Fruit fly (Drosophila melanogaster) ovary, adult (tissue): ENCODE results near the gene scny.

ENCODE experiments used
- CG17801 ChIP-seq: fragments of 200-800 bp; optimal IDR thresholded peaks from 2 replicates; lab custom pipeline; 2019; ENCODE audit warnings: missing biosample characterization, mild to moderate bottlenecking, missing genetic modification characterization, moderate library complexity; ENCODE audit not compliant: partially characterized antibody

Gene scny

DNA sequence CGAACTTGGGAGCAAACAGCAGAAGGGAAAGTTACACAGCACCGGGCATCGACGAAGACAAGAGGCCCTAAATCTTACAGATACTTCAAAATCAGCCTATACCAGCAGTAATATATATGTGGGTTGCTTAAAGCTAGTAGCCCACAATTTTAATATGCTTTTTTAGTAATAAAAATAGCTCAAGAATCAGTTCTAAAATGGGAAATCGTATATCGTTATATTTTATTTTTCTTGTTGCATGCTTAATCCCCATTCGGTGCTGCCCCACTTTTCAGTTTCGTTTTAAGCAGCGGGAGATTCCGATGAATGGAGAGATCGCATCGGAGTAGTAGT, 39.3 kb downstream of the scny start:
- no peak for TF ChIP-seq CG17801

DNA sequence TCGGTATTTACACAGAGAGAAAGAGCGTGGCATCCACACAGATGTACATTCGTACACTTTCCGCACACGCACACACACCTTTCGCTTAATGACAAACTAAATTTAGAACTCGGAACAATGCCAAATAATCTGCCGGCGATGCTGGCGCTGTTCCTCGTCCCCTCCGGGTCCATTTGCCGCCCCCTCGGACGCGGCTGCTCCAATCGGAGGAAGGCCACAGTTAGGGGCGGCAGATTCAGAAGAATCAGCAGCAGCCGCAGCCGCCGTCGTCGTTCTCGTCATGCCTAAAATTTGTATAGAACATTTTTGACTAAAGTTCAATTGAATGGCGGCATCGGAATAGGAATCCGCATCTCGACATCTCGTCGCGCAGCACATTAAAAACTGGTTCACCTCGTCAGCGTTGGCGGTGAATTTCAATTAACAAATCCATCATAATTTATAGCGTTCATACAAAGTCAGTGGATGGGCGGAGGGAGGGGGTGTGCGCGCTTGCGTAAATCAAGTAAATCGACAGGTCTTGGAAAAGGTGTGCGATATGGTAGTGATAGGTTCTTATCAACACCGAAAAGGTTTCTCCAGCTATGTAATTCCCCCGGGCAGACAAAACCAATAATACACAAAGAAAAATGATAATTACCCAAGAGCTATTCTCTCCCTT, 39.9 kb downstream of the scny start:
- no peak for TF ChIP-seq CG17801

DNA sequence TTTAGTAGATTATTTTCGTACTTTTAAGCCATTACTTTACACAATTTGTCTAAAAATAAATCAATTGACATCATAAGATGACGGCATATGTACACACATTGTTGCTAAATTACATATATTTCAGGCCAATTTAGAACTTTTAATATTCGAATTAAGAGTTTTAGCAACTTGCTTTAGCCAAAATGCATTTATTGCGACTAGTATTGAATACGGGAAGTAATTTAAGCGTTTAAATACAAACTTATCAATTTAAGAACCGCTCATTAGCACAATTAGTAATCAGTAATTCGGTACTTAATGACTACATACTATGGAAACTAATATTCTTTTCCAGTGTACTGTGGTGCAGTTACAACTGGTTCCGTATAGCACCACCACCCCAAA, 40.4 kb downstream of the scny start:
- TF ChIP-seq CG17801: no peak

DNA sequence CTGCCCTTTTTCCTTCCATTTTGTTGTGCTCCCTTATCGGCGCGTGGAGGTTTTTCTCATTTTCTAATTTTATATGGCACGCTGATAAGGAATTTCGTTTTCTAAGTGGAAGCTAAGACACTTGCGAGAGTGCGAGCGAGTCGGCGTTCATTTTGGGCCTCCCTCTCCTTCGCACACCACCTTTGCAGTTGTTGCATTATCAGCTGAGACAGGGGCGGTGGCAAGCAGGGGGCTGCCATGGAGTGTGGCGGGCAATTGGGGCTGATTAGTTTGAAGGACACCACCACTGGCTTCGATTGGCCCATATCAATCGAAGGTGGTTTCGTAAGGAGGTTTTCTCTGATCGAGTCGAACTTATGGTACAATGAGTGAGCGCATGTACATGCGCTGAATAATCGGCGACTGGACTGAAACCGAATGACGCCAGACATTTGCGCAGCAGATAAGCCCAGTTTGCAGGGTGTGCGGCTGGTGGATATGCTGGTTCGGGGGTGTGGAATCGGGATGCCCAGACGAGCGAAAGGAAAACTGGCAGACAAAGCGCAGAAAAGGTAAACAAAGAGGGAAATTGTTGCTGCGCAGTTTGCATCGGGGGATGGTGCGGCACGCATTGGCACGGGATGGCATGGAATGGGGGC, 41.0 kb downstream of the scny start:
- no peak for TF ChIP-seq CG17801

DNA sequence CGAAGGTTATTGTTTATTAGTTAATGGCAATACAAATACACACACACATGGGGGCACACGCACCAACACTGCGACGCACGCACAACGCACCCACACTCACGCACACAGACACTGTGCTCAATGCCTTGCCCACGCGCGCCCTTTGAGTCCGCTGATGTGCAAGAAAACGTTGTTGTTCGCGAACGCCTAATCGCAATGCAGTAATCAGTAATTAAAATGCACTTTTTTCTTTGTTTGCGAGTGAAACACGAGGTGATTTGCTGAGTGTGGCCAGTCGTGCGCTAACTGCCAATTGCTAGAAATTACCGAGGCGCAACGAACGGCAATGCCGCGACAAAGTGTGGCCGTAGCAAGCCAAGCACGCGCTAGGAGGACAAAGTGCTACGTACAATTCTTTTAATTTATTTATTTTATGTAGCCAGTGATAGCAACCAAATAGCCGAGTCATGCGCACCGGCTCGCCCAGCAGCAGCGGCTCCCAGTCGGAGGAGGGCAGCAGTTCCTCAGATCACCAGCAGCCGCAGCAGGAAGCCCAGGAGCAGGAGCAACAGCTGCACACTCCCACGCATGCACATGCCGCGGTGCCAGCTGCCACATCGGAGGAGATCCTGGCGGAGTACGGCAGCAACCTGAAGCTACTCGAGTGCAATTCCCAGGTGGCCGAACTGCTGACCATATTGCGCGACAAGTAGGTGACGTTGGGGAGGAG, 42.0 kb downstream of the scny start, which contains the start of the genes S6k and kri:
TSS of gene S6k (minus strand) at position 299 of the 709 bp plus-strand sequence.
TSS of gene kri (plus strand) at position 341 of the 709 bp plus-strand sequence.
- peak; percentile 67 for TF ChIP-seq CG17801

DNA sequence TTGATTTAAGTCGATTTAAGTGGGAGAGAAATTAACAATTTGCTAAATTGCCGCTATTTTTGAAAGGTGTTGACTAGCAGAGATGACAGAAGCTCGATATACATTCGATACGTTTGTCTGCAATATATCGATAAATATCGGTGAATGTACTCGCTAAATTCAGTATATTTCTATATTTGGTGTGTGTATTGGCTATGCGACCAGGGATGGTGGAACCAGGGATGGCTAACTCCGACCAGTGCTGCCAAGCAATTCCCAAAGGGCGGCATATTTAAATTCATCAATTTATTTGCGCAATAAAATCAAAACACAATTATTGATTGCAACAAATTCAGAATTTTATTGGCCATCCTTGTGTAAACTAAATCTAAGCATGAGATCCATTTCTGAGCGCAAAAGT, 44.2 kb downstream of the scny start, which contains the start of gene mad2:
TSS of gene mad2 (minus strand) at position 78 of the 400 bp plus-strand sequence.
- no peak for TF ChIP-seq CG17801

DNA sequence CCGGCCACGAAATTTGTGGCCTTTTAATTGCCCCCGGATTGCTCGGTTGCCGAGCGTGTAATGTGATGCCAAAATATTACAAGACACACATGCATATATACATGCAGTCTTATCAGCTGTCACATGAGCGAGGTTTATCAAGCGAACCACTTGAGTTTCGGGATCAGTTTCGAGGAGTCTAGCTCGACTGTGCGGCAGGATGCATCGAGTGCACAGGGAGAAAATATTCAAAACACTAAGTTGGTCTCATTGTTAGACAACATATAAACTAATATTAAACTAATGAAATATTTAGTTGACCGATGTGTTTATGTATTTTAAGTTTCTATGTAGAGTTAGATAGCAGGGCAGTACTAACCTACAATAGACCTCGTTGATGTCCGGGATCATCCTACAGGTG, 48.4 kb downstream of the scny start:
- TF ChIP-seq CG17801: no peak

DNA sequence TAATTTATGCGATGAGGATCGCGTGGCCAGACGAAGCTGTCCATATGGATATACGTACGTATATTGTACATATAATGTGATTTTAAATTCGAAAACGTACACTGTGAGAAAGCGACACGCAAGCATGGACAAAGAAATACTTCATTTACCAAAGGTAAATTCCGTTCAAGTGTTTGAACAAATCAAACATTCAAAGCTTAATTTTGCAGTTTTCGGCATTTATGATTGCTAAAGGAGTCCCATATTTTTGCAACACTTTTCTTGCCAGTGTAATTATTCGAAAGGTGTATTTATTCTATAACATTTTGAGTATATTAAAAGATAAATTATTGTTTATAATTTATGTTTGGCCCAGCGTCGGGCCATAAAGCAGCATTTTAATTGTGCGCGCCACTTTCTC, 50.5 kb downstream of the scny start:
- no peak for TF ChIP-seq CG17801

DNA sequence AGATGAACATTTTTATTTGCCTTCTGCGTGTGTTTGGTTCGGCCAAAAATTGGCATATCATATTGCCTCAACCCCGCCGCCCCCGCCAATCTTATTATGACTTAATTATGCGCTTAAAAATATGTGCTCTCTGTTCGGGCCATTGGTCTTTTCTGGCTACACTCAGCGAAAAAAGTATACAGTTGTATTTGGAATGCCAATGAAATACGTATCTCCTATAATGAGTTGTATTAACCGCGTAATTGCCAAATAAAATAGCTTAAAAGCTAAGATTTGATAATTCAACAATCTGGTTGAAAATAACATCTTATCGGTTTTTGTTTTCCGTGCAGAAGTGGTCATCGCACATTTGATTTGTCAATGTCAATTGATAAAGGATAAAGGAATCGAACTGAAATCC, 51.2 kb downstream of the scny start:
- no peak for TF ChIP-seq CG17801

DNA sequence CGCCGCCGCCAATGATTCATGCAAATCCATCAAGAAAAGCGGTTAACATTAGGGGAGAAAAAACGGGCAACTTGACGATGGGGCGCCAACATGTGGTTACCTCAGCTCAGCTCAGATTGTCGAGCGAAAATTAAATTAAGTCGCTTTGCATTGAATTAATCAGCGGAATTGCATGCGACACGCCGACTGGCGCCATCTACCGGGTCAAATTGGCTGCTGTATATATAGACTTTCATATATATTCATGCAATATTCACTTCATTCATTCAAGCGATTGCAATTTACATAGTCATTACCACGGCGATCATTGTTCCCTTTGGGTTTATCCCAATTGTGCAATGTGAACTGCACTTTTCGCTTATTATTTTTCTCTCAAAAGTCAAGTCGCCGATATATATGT, 52.0 kb downstream of the scny start:
- TF ChIP-seq CG17801: no peak

DNA sequence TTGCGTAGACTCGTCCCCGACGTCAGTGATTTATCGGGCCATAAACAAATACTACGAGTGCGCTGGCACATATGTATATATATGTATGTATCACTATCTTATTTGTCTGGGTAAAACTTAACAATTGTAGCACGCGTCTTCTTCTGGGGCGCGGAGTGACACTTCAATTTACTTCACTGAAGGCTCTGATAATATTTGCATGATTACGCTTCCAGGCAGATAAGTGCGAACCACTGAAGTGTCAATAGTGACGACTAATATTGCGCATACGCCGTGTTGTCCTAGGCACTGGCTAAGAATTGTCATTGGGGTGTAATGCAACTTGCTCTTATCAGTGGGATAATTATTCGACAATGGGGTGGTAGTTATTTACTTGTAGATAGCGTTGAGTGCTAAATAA, 52.7 kb downstream of the scny start:
- no peak for TF ChIP-seq CG17801

DNA sequence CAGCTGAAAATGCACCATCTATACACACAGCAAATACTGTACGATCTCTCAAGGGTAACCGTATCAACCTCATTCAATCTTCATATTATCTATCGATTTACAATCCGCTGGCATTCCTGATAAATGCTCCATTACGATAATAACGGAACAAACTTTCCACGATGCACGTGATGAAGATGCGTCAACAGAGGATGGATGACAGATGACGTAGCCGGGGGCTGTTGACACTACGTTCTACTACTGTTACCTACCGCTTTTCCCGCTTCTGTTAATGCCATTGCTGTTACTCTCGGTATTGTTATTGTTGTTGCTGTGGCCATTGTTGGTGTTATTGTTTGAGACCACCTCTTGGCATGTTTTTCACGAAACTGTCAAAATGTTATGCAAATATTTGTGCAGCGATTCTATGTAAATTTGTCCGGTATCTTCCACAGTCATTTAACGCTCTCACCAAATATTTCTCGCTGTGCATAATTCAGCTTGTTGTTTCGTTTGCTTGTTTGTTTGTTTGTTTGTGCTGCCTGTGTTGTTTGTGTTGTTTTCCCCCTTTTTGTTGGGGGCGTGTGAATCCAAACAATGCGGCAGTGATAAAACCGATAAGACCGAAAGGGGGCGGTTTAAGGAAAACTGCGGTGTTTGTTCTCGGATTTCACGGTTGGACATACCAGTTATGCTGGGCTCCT, 55.1 kb downstream of the scny start:
- no peak for TF ChIP-seq CG17801

DNA sequence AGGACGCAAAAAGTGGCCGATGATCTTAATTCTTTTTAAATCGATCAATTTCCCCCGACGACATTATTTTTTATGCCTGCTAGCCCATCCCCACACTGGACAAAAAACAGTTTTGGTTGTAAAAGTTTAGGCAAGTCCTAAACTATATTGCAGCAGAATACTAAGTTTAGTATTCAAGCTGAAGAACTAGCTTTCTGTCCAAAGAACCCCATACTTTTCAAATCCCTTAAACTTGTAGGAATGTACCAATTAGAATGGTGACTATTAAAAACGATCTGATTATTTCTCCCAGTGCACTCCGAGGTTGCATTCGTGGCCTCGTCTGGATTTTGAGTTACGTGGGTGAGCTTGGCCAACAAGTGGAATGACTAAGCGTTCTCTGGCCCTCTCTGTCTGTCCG, 56.7 kb downstream of the scny start:
- TF ChIP-seq CG17801: no peak
